Fruit fly (Drosophila melanogaster) S2 (cell line): ENCODE data around the gene CG43138.

Experiments used
- CG8478 ChIP-seq: fragments of >200 bp; optimal IDR thresholded peaks from 2 replicates; lab custom pipeline; 2018
- CTCF ChIP-seq, 2 experiments: fragments of >200 bp; optimal IDR thresholded peaks; 2 replicates each; lab custom pipeline; 2018

DNA sequence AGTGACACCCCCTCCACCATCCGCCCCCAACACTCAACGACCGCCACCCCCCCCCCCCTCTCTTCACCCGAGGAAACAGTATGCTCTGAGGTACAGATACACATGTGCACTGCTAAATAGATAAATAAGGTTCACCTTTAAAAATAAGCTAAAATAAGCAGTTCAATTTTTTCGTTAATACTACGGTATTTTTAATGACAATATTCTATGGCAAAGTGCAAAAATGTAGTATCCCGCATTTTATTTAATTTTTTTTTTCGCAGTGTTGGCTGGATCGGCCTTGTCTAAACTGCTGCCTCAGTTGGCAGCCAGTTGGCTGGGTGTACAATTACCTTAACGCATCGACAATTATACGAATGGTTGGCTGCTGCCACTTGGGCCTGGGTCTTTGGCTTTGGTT, 11.0 kb downstream of the CG43138 start:
- TF ChIP-seq CG8478 (lab: Kevin White, UChicago) (no peak), CTCF (optimal IDR thresholded peaks at IDR 0.05; lab: Kevin White, UChicago) (no peak)
